Fruit fly (Drosophila melanogaster): Measurements from ENCODE around the gene Usp2.

DNA sequence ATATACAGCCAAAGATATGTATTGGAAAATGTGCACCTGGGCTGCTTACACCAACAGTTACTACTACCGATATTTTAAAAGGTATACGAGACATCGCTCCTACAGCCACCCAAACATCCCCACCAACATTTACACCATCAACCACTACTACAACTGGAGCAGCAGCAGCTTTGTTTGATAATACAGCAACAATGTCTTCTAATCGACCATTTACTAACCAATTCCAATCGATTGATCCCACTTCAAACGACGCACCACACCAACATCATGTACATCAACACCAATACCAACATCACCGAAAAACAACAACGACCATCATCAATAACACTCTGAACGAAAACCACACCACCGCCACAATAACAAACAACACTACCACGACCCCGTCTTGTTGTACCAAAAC lies 46.6 kb downstream of the Usp2 start:
- TF ChIP-seq psq (optimal IDR thresholded peaks at IDR 0.05) (no peak), EcR (GFP tag; optimal IDR thresholded peaks at IDR 0.05) (no peak), pan (optimal IDR thresholded peaks at IDR 0.05) (no peak), Dll (optimal IDR thresholded peaks at IDR 0.05) (no peak), CG8478 (optimal IDR thresholded peaks at IDR 0.05) (no peak), usp (GFP tag; optimal IDR thresholded peaks at IDR 0.05) (no peak)
